Fruit fly (Drosophila melanogaster) whole organism, embryonic: ENCODE results near the gene CG10710.

Experiments used
- Aef1 ChIP-seq: fragments of 200-800 bp; sonication (Bioruptor generic); IDR thresholded peaks from 3 replicates; pipeline ENCODE4 v1.3.6; 2022; ENCODE audit warnings: missing biosample characterization, missing genetic modification characterization
- BEAF-32 ChIP-seq: fragments of 200-800 bp; sonication (Bioruptor generic); optimal IDR thresholded peaks from 3 replicates; lab custom pipeline; 2017; ENCODE audit warnings: missing biosample characterization, missing genetic modification characterization, mild to moderate bottlenecking, moderate library complexity, missing genetic modification reagents
- CG1024 ChIP-seq: fragments of 200-800 bp; sonication (Bioruptor generic); IDR thresholded peaks from 2 replicates; pipeline ENCODE4 v1.3.6; 2022; ENCODE audit warnings: missing biosample characterization, missing genetic modification characterization
- CG12769 ChIP-seq: fragments of 200-800 bp; sonication (Bioruptor generic); optimal IDR thresholded peaks from 2 replicates; lab custom pipeline; 2019; ENCODE audit warnings: missing biosample characterization, mild to moderate bottlenecking, missing genetic modification characterization, moderate library complexity
- CG13287 ChIP-seq: fragments of 200-800 bp; sonication (Bioruptor generic); IDR thresholded peaks from 2 replicates; pipeline ENCODE4 v1.3.6; 2022; ENCODE audit warnings: missing biosample characterization, missing genetic modification characterization; ENCODE audit not compliant: partially characterized antibody
- CG13424 ChIP-seq: fragments of 200-800 bp; sonication (Bioruptor generic); optimal IDR thresholded peaks from 2 replicates; lab custom pipeline; 2019; ENCODE audit warnings: missing biosample characterization, mild to moderate bottlenecking, missing genetic modification characterization, moderate library complexity
- CG13775 ChIP-seq: fragments of 200-800 bp; sonication (Bioruptor generic); optimal IDR thresholded peaks from 3 replicates; lab custom pipeline; 2017; ENCODE audit warnings: missing biosample characterization, mild to moderate bottlenecking, missing genetic modification characterization
- CG13894 ChIP-seq: fragments of 200-800 bp; sonication (Bioruptor generic); optimal IDR thresholded peaks from 3 replicates; lab custom pipeline; 2018; ENCODE audit warnings: missing biosample characterization, mild to moderate bottlenecking, missing genetic modification characterization, moderate library complexity
- CG14014 ChIP-seq: fragments of 200-800 bp; sonication (Bioruptor generic); IDR thresholded peaks from 2 replicates; pipeline ENCODE4 v1.3.6; 2022; ENCODE audit warnings: missing biosample characterization, missing genetic modification characterization
- CG16815 ChIP-seq: fragments of 200-800 bp; sonication (Bioruptor generic); optimal IDR thresholded peaks from 3 replicates; lab custom pipeline; 2017; ENCODE audit warnings: missing biosample characterization, mild to moderate bottlenecking, missing genetic modification characterization
- CG34422 ChIP-seq: fragments of 200-800 bp; sonication (Bioruptor generic); IDR thresholded peaks from 3 replicates; pipeline ENCODE4 v1.3.6; 2022; ENCODE audit warnings: missing biosample characterization, missing genetic modification characterization
- CG3847 ChIP-seq: fragments of 200-800 bp; sonication (Bioruptor generic); IDR thresholded peaks from 2 replicates; pipeline ENCODE4 v1.3.6; 2022; ENCODE audit warnings: missing biosample characterization, missing genetic modification characterization
- CG3995 ChIP-seq: fragments of 200-800 bp; sonication (Bioruptor generic); optimal IDR thresholded peaks from 3 replicates; lab custom pipeline; 2016; ENCODE audit warnings: missing biosample characterization, missing genetic modification characterization
- CG42726 ChIP-seq: fragments of 200-800 bp; sonication (Bioruptor generic); IDR thresholded peaks from 2 replicates; pipeline ENCODE4 v1.3.6; 2022; ENCODE audit warnings: missing biosample characterization, missing genetic modification characterization; ENCODE audit not compliant: partially characterized antibody
- CG4820 ChIP-seq: fragments of 200-800 bp; sonication (Bioruptor generic); optimal IDR thresholded peaks from 3 replicates; lab custom pipeline; 2016; ENCODE audit warnings: missing biosample characterization, missing genetic modification characterization
- CG4854 ChIP-seq: fragments of 200-800 bp; sonication (Bioruptor generic); optimal IDR thresholded peaks from 2 replicates; lab custom pipeline; 2016; ENCODE audit warnings: missing biosample characterization, missing genetic modification characterization, inconsistent platforms
- CG7357 ChIP-seq: fragments of 200-800 bp; sonication (Bioruptor generic); IDR thresholded peaks from 3 replicates; pipeline ENCODE4 v1.3.6; 2022; ENCODE audit warnings: missing biosample characterization, missing genetic modification characterization
- CG7963 ChIP-seq: fragments of 200-800 bp; sonication (Bioruptor generic); IDR thresholded peaks from 3 replicates; pipeline ENCODE4 v1.3.6; 2022; ENCODE audit warnings: missing biosample characterization, missing genetic modification characterization; ENCODE audit not compliant: partially characterized antibody
- CG8290 ChIP-seq, 3 experiments: fragments of 200-800 bp; sonication (Bioruptor generic); optimal IDR thresholded peaks; 2 replicates each; lab custom pipeline; 2016 to 2019; ENCODE audit warnings: missing biosample characterization in 3 of 3, missing genetic modification characterization in 3 of 3, mild to moderate bottlenecking in 2 of 3, moderate library complexity in 1 of 3
- Dek ChIP-seq: fragments of 200-800 bp; sonication (Bioruptor generic); optimal IDR thresholded peaks from 3 replicates; lab custom pipeline; 2019; ENCODE audit warnings: missing biosample characterization, mild to moderate bottlenecking, missing genetic modification characterization, moderate library complexity
- Drgx ChIP-seq: fragments of 200-800 bp; sonication (Bioruptor generic); IDR thresholded peaks from 2 replicates; pipeline ENCODE4 v1.3.6; 2022; ENCODE audit warnings: missing biosample characterization, missing genetic modification characterization
- Mad ChIP-seq: fragments of 200-800 bp; sonication (Bioruptor generic); optimal IDR thresholded peaks from 2 replicates; lab custom pipeline; 2016; ENCODE audit warnings: missing biosample characterization, missing genetic modification characterization
- Med ChIP-seq: fragments of 200-800 bp; sonication (Bioruptor generic); peaks from one replicate; lab custom pipeline; 2016; ENCODE audit warnings: missing biosample characterization, missing genetic modification characterization, mild to moderate bottlenecking, inconsistent platforms, moderate library complexity
- Opbp ChIP-seq: fragments of 200-800 bp; sonication (Bioruptor generic); IDR thresholded peaks from 3 replicates; pipeline ENCODE4 v1.3.6; 2022; ENCODE audit warnings: missing biosample characterization, missing genetic modification characterization; ENCODE audit not compliant: partially characterized antibody
- Optix ChIP-seq: fragments of 200-800 bp; sonication (Bioruptor generic); IDR thresholded peaks from 3 replicates; pipeline ENCODE4 v1.3.6; 2022; ENCODE audit warnings: missing biosample characterization, missing genetic modification characterization
- PHDP ChIP-seq: fragments of 200-800 bp; sonication (Bioruptor generic); optimal IDR thresholded peaks from 3 replicates; lab custom pipeline; 2018; ENCODE audit warnings: missing biosample characterization, mild to moderate bottlenecking, missing genetic modification characterization, moderate library complexity
- Poxn ChIP-seq: fragments of 200-800 bp; sonication (Bioruptor generic); IDR thresholded peaks from 2 replicates; pipeline ENCODE4 v1.3.6; 2022; ENCODE audit warnings: missing biosample characterization, missing genetic modification characterization
- Ssrp ChIP-seq: fragments of 200-800 bp; sonication (Bioruptor generic); optimal IDR thresholded peaks from 2 replicates; lab custom pipeline; 2018; ENCODE audit warnings: missing biosample characterization, mild to moderate bottlenecking, missing genetic modification characterization, moderate library complexity
- aop ChIP-seq: fragments of 200-800 bp; sonication (Bioruptor generic); IDR thresholded peaks from 2 replicates; pipeline ENCODE4 v1.3.6; 2022; ENCODE audit warnings: missing biosample characterization, missing genetic modification characterization
- caup ChIP-seq: fragments of 200-800 bp; sonication (Bioruptor generic); optimal IDR thresholded peaks from 3 replicates; lab custom pipeline; 2017; ENCODE audit warnings: missing biosample characterization, mild to moderate bottlenecking, missing genetic modification characterization, moderate library complexity; ENCODE audit not compliant: severe bottlenecking
- esg ChIP-seq: fragments of 200-800 bp; sonication (Bioruptor generic); conservative IDR thresholded peaks from 2 replicates; pipeline ENCODE4 v1.3.6; 2022; ENCODE audit warnings: missing biosample characterization, missing genetic modification characterization
- fd102C ChIP-seq: fragments of 200-800 bp; sonication (Bioruptor generic); optimal IDR thresholded peaks from 2 replicates; lab custom pipeline; 2018; ENCODE audit warnings: missing biosample characterization, mild to moderate bottlenecking, missing genetic modification characterization, moderate library complexity
- fu2 ChIP-seq: fragments of 200-800 bp; sonication (Bioruptor generic); optimal IDR thresholded peaks from 2 replicates; lab custom pipeline; 2016; ENCODE audit warnings: missing biosample characterization, missing genetic modification characterization
- gro ChIP-seq: fragments of 200-800 bp; sonication (Bioruptor generic); optimal IDR thresholded peaks from 2 replicates; lab custom pipeline; 2016; ENCODE audit warnings: missing biosample characterization, missing genetic modification characterization
- inv ChIP-seq: fragments of 200-800 bp; sonication (Bioruptor generic); IDR thresholded peaks from 2 replicates; pipeline ENCODE4 v1.3.6; 2022; ENCODE audit warnings: missing biosample characterization, missing genetic modification characterization; ENCODE audit not compliant: partially characterized antibody
- nom ChIP-seq: fragments of 200-800 bp; sonication (Bioruptor generic); optimal IDR thresholded peaks from 2 replicates; lab custom pipeline; 2017; ENCODE audit warnings: missing biosample characterization, missing genetic modification characterization, mild to moderate bottlenecking, moderate library complexity, missing genetic modification reagents
- odd ChIP-seq: fragments of 200-800 bp; sonication (Bioruptor generic); optimal IDR thresholded peaks from 2 replicates; lab custom pipeline; 2017; ENCODE audit warnings: missing biosample characterization, mild to moderate bottlenecking, missing genetic modification characterization
- pan ChIP-seq, 4 experiments: fragments of >200 bp in 3 of 4; fragments of 200-800 bp in 1 of 4; sonication (Bioruptor generic) in 1 of 4; optimal IDR thresholded peaks in 3 of 4; IDR thresholded peaks in 1 of 4; 2 replicates each; pipeline versions ENCODE4 v1.3.6 to Lab custom; 2017 to 2022; ENCODE audit warnings: missing biosample characterization in 2 of 4, missing genetic modification characterization in 2 of 4, mixed read lengths in 1 of 4
- pho ChIP-seq: fragments of 200-800 bp; sonication (Bioruptor generic); optimal IDR thresholded peaks from 2 replicates; lab custom pipeline; 2016; ENCODE audit warnings: missing biosample characterization, missing genetic modification characterization
- pzg ChIP-seq: fragments of 200-800 bp; sonication (Bioruptor generic); optimal IDR thresholded peaks from 3 replicates; lab custom pipeline; 2018; ENCODE audit warnings: missing biosample characterization, mild to moderate bottlenecking, missing genetic modification characterization, moderate library complexity
- schlank ChIP-seq: fragments of 200-800 bp; sonication (Bioruptor generic); optimal IDR thresholded peaks from 2 replicates; lab custom pipeline; 2018; ENCODE audit warnings: missing biosample characterization, mild to moderate bottlenecking, missing genetic modification characterization
- sisA ChIP-seq: fragments of 200-800 bp; sonication (Bioruptor generic); IDR thresholded peaks from 2 replicates; pipeline ENCODE4 v1.3.6; 2022; ENCODE audit warnings: missing biosample characterization, missing genetic modification characterization
- slbo ChIP-seq: fragments of 200-800 bp; sonication (Bioruptor generic); IDR thresholded peaks from 2 replicates; pipeline ENCODE4 v1.3.6; 2022; ENCODE audit warnings: missing biosample characterization, missing genetic modification characterization
- sr ChIP-seq: fragments of 200-800 bp; sonication (Bioruptor generic); IDR thresholded peaks from 3 replicates; pipeline ENCODE4 v1.3.6; 2022; ENCODE audit warnings: missing biosample characterization, missing genetic modification characterization
- trh ChIP-seq: fragments of 200-800 bp; sonication (Bioruptor generic); optimal IDR thresholded peaks from 2 replicates; lab custom pipeline; 2016; ENCODE audit warnings: missing biosample characterization, missing genetic modification characterization
- ttk ChIP-seq: fragments of 200-800 bp; sonication (Bioruptor generic); IDR thresholded peaks from 2 replicates; pipeline ENCODE4 v2.1.2; 2022; ENCODE audit warnings: missing biosample characterization, missing genetic modification characterization
- tup ChIP-seq: fragments of 200-800 bp; sonication (Bioruptor generic); optimal IDR thresholded peaks from 2 replicates; lab custom pipeline; 2016; ENCODE audit warnings: missing biosample characterization, mild to moderate bottlenecking, missing genetic modification characterization, moderate library complexity

The CG10710 gene

dm6 chr3L:13480241-13480627, 39.2 kb downstream of the CG10710 start (continued):
- TF ChIP-seq CG13894 (tag; lab: Kevin White, UChicago) (peak; percentile 10), trh (GFP tag; lab: Kevin White, UChicago) (no peak), Ssrp (tag; lab: Kevin White, UChicago) (no peak), pzg (GFP tag; lab: Kevin White, UChicago) (no peak), CG13287 (GFP tag; lab: Robert Waterston, UW) (no peak), Dek (no peak), tup (GFP tag; lab: Kevin White, UChicago) (no peak), schlank (no peak), sr (peak; percentile 14; the same call in 1 of the 3 replicates), Mad (no peak), CG1024 (GFP tag; lab: Robert Waterston, UW) (no peak), pho (no peak), CG7357 (GFP tag; lab: Robert Waterston, UW) (no peak), Aef1 (GFP tag; lab: Robert Waterston, UW) (no peak), Drgx (GFP tag; lab: Robert Waterston, UW) (0 out of 2 replicates have a peak, but pooled peaks have one; percentile 6), CG8290 (GFP tag; optimal IDR thresholded peaks at IDR 0.05; lab: Kevin White, UChicago) (no peak), CG8290 (tag; optimal IDR thresholded peaks at IDR 0.05; lab: Kevin White, UChicago) (peak in 1 of 2 experiments; percentile 8), Opbp (GFP tag; lab: Robert Waterston, UW) (0 out of 3 replicates have a peak, but pooled peaks have one; percentile 17), CG4854 (GFP tag; lab: Kevin White, UChicago) (no peak), pan (optimal IDR thresholded peaks at IDR 0.05; lab: Kevin White, UChicago) (no peak), pan (GFP tag; optimal IDR thresholded peaks at IDR 0.05 in 1 of 2, IDR thresholded peaks at IDR 0.05 in 1 of 2) (no peak), CG4820 (GFP tag; lab: Kevin White, UChicago) (no peak), PHDP (tag; lab: Kevin White, UChicago) (no peak), Poxn (GFP tag; lab: Robert Waterston, UW) (no peak), slbo (GFP tag; lab: Robert Waterston, UW) (no peak), nom (peak; percentile 38)
- TF ChIP-seq, all 482 proteins: peak for 16

dm6 chr3L:13479609-13480240, 39.7 kb downstream of the CG10710 start:
- TF ChIP-seq CG3847 (GFP tag; lab: Robert Waterston, UW), result no peak; the same call in 1 of the 2 replicates
- TF ChIP-seq CG14014 (GFP tag; lab: Robert Waterston, UW), result 0 out of 2 replicates have a peak, but pooled peaks have one; percentile 30
- TF ChIP-seq CG16815 (GFP tag; lab: Kevin White, UChicago), result peak; percentile 18
- TF ChIP-seq Med (GFP tag; lab: Kevin White, UChicago), result peak; percentile 88
- no peak for TF ChIP-seq aop (GFP tag; lab: Robert Waterston, UW)
- peak; percentile 31; the same call in 1 of the 3 replicates for TF ChIP-seq CG34422 (GFP tag; lab: Robert Waterston, UW)
- TF ChIP-seq pho, result peak; percentile 42
- TF ChIP-seq CG3995, result peak; percentile 0
- TF ChIP-seq CG13775 (GFP tag; lab: Kevin White, UChicago), result peak; percentile 43
- TF ChIP-seq caup (GFP tag; lab: Kevin White, UChicago), result peak; percentile 52
- no peak for TF ChIP-seq fd102C (GFP tag; lab: Kevin White, UChicago)
- TF ChIP-seq CG8290 (GFP tag; optimal IDR thresholded peaks at IDR 0.05; lab: Kevin White, UChicago), result no peak
- peak in 1 of 2 experiments; percentile 42 for TF ChIP-seq CG8290 (tag; optimal IDR thresholded peaks at IDR 0.05; lab: Kevin White, UChicago)
- TF ChIP-seq BEAF-32 (GFP tag; lab: Kevin White, UChicago), result no peak
- no peak for TF ChIP-seq ttk (GFP tag; lab: Robert Waterston, UW)
- TF ChIP-seq CG42726 (GFP tag; lab: Robert Waterston, UW), result no peak
- TF ChIP-seq CG12769 (tag; lab: Kevin White, UChicago), result peak; percentile 52
- TF ChIP-seq odd (GFP tag; lab: Kevin White, UChicago), result peak; percentile 21
- TF ChIP-seq sisA (GFP tag; lab: Robert Waterston, UW), result peak; percentile 39
- TF ChIP-seq fu2 (GFP tag; lab: Kevin White, UChicago), result peak; percentile 25
- TF ChIP-seq CG13424 (tag; lab: Kevin White, UChicago), result peak; percentile 53
- no peak for TF ChIP-seq CG7963 (GFP tag; lab: Robert Waterston, UW)
- TF ChIP-seq Optix, result no peak
- TF ChIP-seq inv, result no peak
- TF ChIP-seq esg, result peak; percentile 34
- no peak for TF ChIP-seq gro (GFP tag; lab: Kevin White, UChicago)
